Worm (Caenorhabditis elegans) whole organism, L1 larva: ENCODE results near the gene osta-1.

Source experiments
- fos-1 ChIP-seq: fragments of 150-350 bp; optimal IDR thresholded peaks from 2 replicates; lab custom pipeline; 2014; ENCODE audit warnings: missing biosample characterization, missing genetic modification characterization
- mep-1 ChIP-seq: fragments of 150-350 bp; optimal IDR thresholded peaks from 2 replicates; lab custom pipeline; 2014; ENCODE audit warnings: missing biosample characterization, missing genetic modification characterization
- nhr-237 ChIP-seq: fragments of 150-350 bp; optimal IDR thresholded peaks from 2 replicates; lab custom pipeline; 2014; ENCODE audit warnings: missing biosample characterization, missing genetic modification characterization
- skn-1 ChIP-seq: fragments of 150-350 bp; optimal IDR thresholded peaks from 2 replicates; lab custom pipeline; 2014; ENCODE audit warnings: missing biosample characterization, missing genetic modification characterization
- unc-62 ChIP-seq: fragments of 150-350 bp; optimal IDR thresholded peaks from 2 replicates; lab custom pipeline; 2014; ENCODE audit warnings: missing biosample characterization, missing genetic modification reagents, missing genetic modification characterization
- vab-15 ChIP-seq: sonication (generic microtip); optimal IDR thresholded peaks from 2 replicates; lab custom pipeline; 2017; ENCODE audit warnings: missing genotype, mild to moderate bottlenecking, missing genetic modification characterization, missing compliant biosample characterization
- ztf-11 ChIP-seq, 2 experiments: sonication (generic microtip); optimal IDR thresholded peaks; 2 replicates each; lab custom pipeline; 2016 to 2017; ENCODE audit warnings: missing genetic modification characterization in 2 of 2, missing biosample characterization in 1 of 2, missing compliant biosample characterization in 1 of 2

DNA sequence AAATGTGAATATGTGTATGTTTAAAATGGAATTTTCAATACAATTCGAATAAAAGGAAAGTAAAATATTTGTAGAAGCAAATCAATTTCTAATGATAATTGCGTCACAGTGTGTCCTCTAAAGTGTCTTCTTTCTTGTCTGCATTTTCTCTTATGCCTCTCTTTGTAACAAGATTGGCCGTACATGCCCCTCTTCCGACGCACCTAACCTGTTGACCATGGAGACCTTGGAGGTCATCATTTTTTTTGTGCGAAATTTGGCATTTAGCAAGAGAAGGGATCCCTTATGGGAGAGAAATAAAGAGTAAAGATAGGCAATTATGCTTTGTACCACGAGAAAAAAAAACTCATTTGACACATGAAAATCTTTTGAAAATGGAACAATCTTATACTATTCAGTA is 21.8 kb downstream of the osta-1 start, which contains the start of gene F23F1.4:
- TF ChIP-seq unc-62 (GFP tag; lab: Kevin White, UChicago) = no peak
- TF ChIP-seq skn-1 = no peak
- no peak for TF ChIP-seq nhr-237 (tag; lab: Kevin White, UChicago)
- TF ChIP-seq vab-15 (tag; lab: Kevin White, UChicago) = no peak
- no peak for TF ChIP-seq fos-1 (tag; lab: Kevin White, UChicago)
- no peak for TF ChIP-seq mep-1 (tag; lab: Kevin White, UChicago)
- no peak for TF ChIP-seq ztf-11 (tag; optimal IDR thresholded peaks at IDR 0.05; lab: Kevin White, UChicago)
